Worm (Caenorhabditis elegans): ENCODE results near the gene clec-191.

ce11 chrIV:16238555-16238954 lies 42.0 kb downstream of the clec-191 start, which contains the start of gene srw-61:
- TF ChIP-seq C34F6.9 (tag; optimal IDR thresholded peaks at IDR 0.05), result no peak
- TF ChIP-seq egl-27 (tag; optimal IDR thresholded peaks at IDR 0.05), result no peak
- TF ChIP-seq ceh-82 (tag; optimal IDR thresholded peaks at IDR 0.05), result no peak
- TF ChIP-seq unc-55 (GFP tag; optimal IDR thresholded peaks at IDR 0.05), result no peak
- no peak for TF ChIP-seq ceh-16 (tag; optimal IDR thresholded peaks at IDR 0.05)
- TF ChIP-seq skn-1 (tag; optimal IDR thresholded peaks at IDR 0.05), result no peak
- no peak for TF ChIP-seq zag-1 (tag; optimal IDR thresholded peaks at IDR 0.05)
- no peak for TF ChIP-seq elt-1 (tag; optimal IDR thresholded peaks at IDR 0.05)
- no peak for TF ChIP-seq lin-11 (tag; optimal IDR thresholded peaks at IDR 0.05)
- TF ChIP-seq lin-39 (tag; optimal IDR thresholded peaks at IDR 0.05), result no peak

Measured in whole organism, L2 larva.